Fruit fly (Drosophila melanogaster) whole organism, embryonic: ENCODE measurements around the gene CG13033.

Source experiments
- Antp ChIP-seq: fragments of 200-800 bp; sonication (Bioruptor generic); optimal IDR thresholded peaks from 3 replicates; lab custom pipeline; 2016; ENCODE audit warnings: missing biosample characterization, missing genetic modification characterization
- Bdp1 ChIP-seq: fragments of 200-800 bp; sonication (Bioruptor generic); optimal IDR thresholded peaks from 3 replicates; lab custom pipeline; 2016; ENCODE audit warnings: missing biosample characterization, missing genetic modification characterization
- CG10462 ChIP-seq: fragments of 200-800 bp; sonication (Bioruptor generic); optimal IDR thresholded peaks from 2 replicates; lab custom pipeline; 2016; ENCODE audit warnings: missing biosample characterization, missing genetic modification characterization
- CG11695 ChIP-seq: fragments of 200-800 bp; sonication (Bioruptor generic); IDR thresholded peaks from 3 replicates; pipeline ENCODE4 v1.3.6; 2022; ENCODE audit warnings: missing biosample characterization, missing genetic modification characterization
- CG12299 ChIP-seq: fragments of 200-800 bp; sonication (Bioruptor generic); optimal IDR thresholded peaks from 2 replicates; lab custom pipeline; 2018; ENCODE audit warnings: missing biosample characterization, mild to moderate bottlenecking, missing genetic modification characterization
- CG13123 ChIP-seq: fragments of 200-800 bp; sonication (Bioruptor generic); optimal IDR thresholded peaks from 2 replicates; lab custom pipeline; 2016; ENCODE audit warnings: missing biosample characterization, missing genetic modification characterization
- CG15011 ChIP-seq: fragments of 200-800 bp; sonication (Bioruptor generic); optimal IDR thresholded peaks from 3 replicates; lab custom pipeline; 2018; ENCODE audit warnings: missing biosample characterization, mild to moderate bottlenecking, missing genetic modification characterization
- CG15601 ChIP-seq: fragments of 200-800 bp; sonication (Bioruptor generic); optimal IDR thresholded peaks from 3 replicates; lab custom pipeline; 2019; ENCODE audit warnings: missing biosample characterization, mild to moderate bottlenecking, missing genetic modification characterization, moderate library complexity
- CG17186 ChIP-seq: fragments of 200-800 bp; sonication (Bioruptor generic); optimal IDR thresholded peaks from 3 replicates; lab custom pipeline; 2017; ENCODE audit warnings: missing biosample characterization, missing genetic modification reagents, missing genetic modification characterization
- CG17612 ChIP-seq: fragments of 200-800 bp; sonication (Bioruptor generic); IDR thresholded peaks from 2 replicates; pipeline ENCODE4 v1.3.6; 2022; ENCODE audit warnings: missing biosample characterization, missing genetic modification characterization
- CG18764 ChIP-seq: fragments of 200-800 bp; sonication (Bioruptor generic); optimal IDR thresholded peaks from 3 replicates; lab custom pipeline; 2016; ENCODE audit warnings: missing biosample characterization, missing genetic modification characterization
- CG2120 ChIP-seq: fragments of 200-800 bp; sonication (Bioruptor generic); optimal IDR thresholded peaks from 3 replicates; lab custom pipeline; 2016; ENCODE audit warnings: missing biosample characterization, missing genetic modification characterization
- CG31365 ChIP-seq: fragments of 200-800 bp; sonication (Bioruptor generic); optimal IDR thresholded peaks from 2 replicates; lab custom pipeline; 2018; ENCODE audit warnings: missing biosample characterization, mild to moderate bottlenecking, missing genetic modification characterization
- CG31388 ChIP-seq: fragments of 200-800 bp; sonication (Bioruptor generic); optimal IDR thresholded peaks from 2 replicates; lab custom pipeline; 2016; ENCODE audit warnings: missing biosample characterization, missing genetic modification characterization
- CG3281 ChIP-seq: fragments of 200-800 bp; sonication (Bioruptor generic); optimal IDR thresholded peaks from 3 replicates; lab custom pipeline; 2017; ENCODE audit warnings: missing biosample characterization, mild to moderate bottlenecking, missing genetic modification characterization
- CG33557 ChIP-seq: fragments of 200-800 bp; sonication (Bioruptor generic); optimal IDR thresholded peaks from 2 replicates; lab custom pipeline; 2019; ENCODE audit warnings: missing biosample characterization, mild to moderate bottlenecking, missing genetic modification characterization, moderate library complexity
- CG4404 ChIP-seq: fragments of 200-800 bp; sonication (Bioruptor generic); IDR thresholded peaks from 2 replicates; pipeline ENCODE4 v1.3.6; 2022; ENCODE audit warnings: missing biosample characterization, missing genetic modification characterization
- CG6654 ChIP-seq: fragments of 200-800 bp; sonication (Bioruptor generic); optimal IDR thresholded peaks from 2 replicates; lab custom pipeline; 2017; ENCODE audit warnings: missing biosample characterization, mild to moderate bottlenecking, missing genetic modification characterization
- CG8290 ChIP-seq, 3 experiments: fragments of 200-800 bp; sonication (Bioruptor generic); optimal IDR thresholded peaks; 2 replicates each; lab custom pipeline; 2016 to 2019; ENCODE audit warnings: missing biosample characterization in 3 of 3, missing genetic modification characterization in 3 of 3, mild to moderate bottlenecking in 2 of 3, moderate library complexity in 1 of 3
- CG9727 ChIP-seq: fragments of 200-800 bp; sonication (Bioruptor generic); optimal IDR thresholded peaks from 3 replicates; lab custom pipeline; 2017; ENCODE audit warnings: missing biosample characterization, mild to moderate bottlenecking, missing genetic modification characterization
- CG9876 ChIP-seq: fragments of 200-800 bp; sonication (Bioruptor generic); optimal IDR thresholded peaks from 2 replicates; lab custom pipeline; 2016; ENCODE audit warnings: missing biosample characterization, missing genetic modification characterization
- CG9932 ChIP-seq: fragments of 200-800 bp; sonication (Bioruptor generic); IDR thresholded peaks from 2 replicates; pipeline ENCODE4 v1.3.6; 2022; ENCODE audit warnings: missing biosample characterization, missing genetic modification characterization
- Dbx ChIP-seq: fragments of 200-800 bp; sonication (Bioruptor generic); IDR thresholded peaks from 3 replicates; pipeline ENCODE4 v1.3.6; 2022; ENCODE audit warnings: missing biosample characterization, missing genetic modification characterization
- Dref ChIP-seq: fragments of 200-800 bp; sonication (Bioruptor generic); IDR thresholded peaks from 2 replicates; pipeline ENCODE4 v1.3.6; 2022; ENCODE audit warnings: missing biosample characterization, missing genetic modification characterization
- Drgx ChIP-seq: fragments of 200-800 bp; sonication (Bioruptor generic); IDR thresholded peaks from 2 replicates; pipeline ENCODE4 v1.3.6; 2022; ENCODE audit warnings: missing biosample characterization, missing genetic modification characterization
- ERR ChIP-seq: fragments of 200-800 bp; sonication (Bioruptor generic); optimal IDR thresholded peaks from 2 replicates; lab custom pipeline; 2016; ENCODE audit warnings: missing biosample characterization, missing genetic modification characterization
- Gug ChIP-seq: fragments of 200-800 bp; sonication (Bioruptor generic); IDR thresholded peaks from 4 replicates; pipeline ENCODE4 v1.3.6; 2022; ENCODE audit warnings: missing biosample characterization, missing genetic modification characterization
- HmgD ChIP-seq: fragments of 200-800 bp; sonication (Bioruptor generic); optimal IDR thresholded peaks from 3 replicates; lab custom pipeline; 2016; ENCODE audit warnings: missing biosample characterization, missing genetic modification characterization
- Hr51 ChIP-seq, 2 experiments: fragments of 200-800 bp; sonication (Bioruptor generic); optimal IDR thresholded peaks; 2 replicates in 1 of 2; 3 replicates in 1 of 2; lab custom pipeline; 2016 to 2018; ENCODE audit warnings: missing biosample characterization in 2 of 2, missing genetic modification characterization in 2 of 2, mild to moderate bottlenecking in 1 of 2, moderate library complexity in 1 of 2
- Hr78 ChIP-seq, 2 experiments: fragments of 200-800 bp in 1 of 2; fragments of >200 bp in 1 of 2; sonication (Bioruptor generic) in 1 of 2; optimal IDR thresholded peaks; 2 replicates each; lab custom pipeline; 2017 to 2019; ENCODE audit warnings: missing biosample characterization in 2 of 2, missing genetic modification characterization in 2 of 2, mild to moderate bottlenecking in 1 of 2, moderate library complexity in 1 of 2
- Mad ChIP-seq: fragments of 200-800 bp; sonication (Bioruptor generic); optimal IDR thresholded peaks from 2 replicates; lab custom pipeline; 2016; ENCODE audit warnings: missing biosample characterization, missing genetic modification characterization
- Myb ChIP-seq: fragments of 200-800 bp; sonication (Bioruptor generic); optimal IDR thresholded peaks from 2 replicates; lab custom pipeline; 2016; ENCODE audit warnings: missing biosample characterization, missing genetic modification characterization
- NC2α ChIP-seq: fragments of 200-800 bp; sonication (Bioruptor generic); optimal IDR thresholded peaks from 2 replicates; lab custom pipeline; 2016; ENCODE audit warnings: missing biosample characterization, missing genetic modification characterization
- Oli ChIP-seq: fragments of 200-800 bp; sonication (Bioruptor generic); optimal IDR thresholded peaks from 2 replicates; lab custom pipeline; 2018; ENCODE audit warnings: missing biosample characterization, mild to moderate bottlenecking, missing genetic modification characterization, moderate library complexity
- PHDP ChIP-seq: fragments of 200-800 bp; sonication (Bioruptor generic); optimal IDR thresholded peaks from 3 replicates; lab custom pipeline; 2018; ENCODE audit warnings: missing biosample characterization, mild to moderate bottlenecking, missing genetic modification characterization, moderate library complexity
- Poxn ChIP-seq: fragments of 200-800 bp; sonication (Bioruptor generic); IDR thresholded peaks from 2 replicates; pipeline ENCODE4 v1.3.6; 2022; ENCODE audit warnings: missing biosample characterization, missing genetic modification characterization
- Sox100B ChIP-seq: fragments of 200-800 bp; sonication (Bioruptor generic); optimal IDR thresholded peaks from 3 replicates; lab custom pipeline; 2018; ENCODE audit warnings: missing biosample characterization, mild to moderate bottlenecking, missing genetic modification characterization
- ash1 ChIP-seq: fragments of 200-800 bp; sonication (Bioruptor generic); optimal IDR thresholded peaks from 2 replicates; lab custom pipeline; 2018; ENCODE audit warnings: missing biosample characterization, mild to moderate bottlenecking, missing genetic modification characterization
- cwo ChIP-seq: fragments of 200-800 bp; sonication (Bioruptor generic); optimal IDR thresholded peaks from 3 replicates; lab custom pipeline; 2017; ENCODE audit warnings: missing biosample characterization, missing genetic modification characterization, mild to moderate bottlenecking, moderate library complexity, missing genetic modification reagents
- dm ChIP-seq: fragments of 200-800 bp; sonication (Bioruptor generic); optimal IDR thresholded peaks from 3 replicates; lab custom pipeline; 2016; ENCODE audit warnings: missing biosample characterization, missing genetic modification characterization
- eve ChIP-seq, 2 experiments: fragments of >200 bp; optimal IDR thresholded peaks; 2 replicates each; lab custom pipeline; 2017; ENCODE audit warnings: missing biosample characterization in 2 of 2, missing genetic modification characterization in 2 of 2
- fd102C ChIP-seq: fragments of 200-800 bp; sonication (Bioruptor generic); optimal IDR thresholded peaks from 2 replicates; lab custom pipeline; 2018; ENCODE audit warnings: missing biosample characterization, mild to moderate bottlenecking, missing genetic modification characterization, moderate library complexity
- nau ChIP-seq: fragments of 200-800 bp; sonication (Bioruptor generic); optimal IDR thresholded peaks from 3 replicates; lab custom pipeline; 2017; ENCODE audit warnings: missing biosample characterization, mild to moderate bottlenecking, missing genetic modification characterization, missing genetic modification reagents
- nom ChIP-seq: fragments of 200-800 bp; sonication (Bioruptor generic); optimal IDR thresholded peaks from 2 replicates; lab custom pipeline; 2017; ENCODE audit warnings: missing biosample characterization, missing genetic modification characterization, mild to moderate bottlenecking, moderate library complexity, missing genetic modification reagents
- oc ChIP-seq: fragments of 200-800 bp; sonication (Bioruptor generic); optimal IDR thresholded peaks from 2 replicates; lab custom pipeline; 2018; ENCODE audit warnings: missing biosample characterization, mild to moderate bottlenecking, missing genetic modification characterization, moderate library complexity
- pros ChIP-seq: fragments of 200-800 bp; sonication (Bioruptor generic); optimal IDR thresholded peaks from 3 replicates; lab custom pipeline; 2019; ENCODE audit warnings: missing biosample characterization, mild to moderate bottlenecking, missing genetic modification characterization, moderate library complexity
- sob ChIP-seq: fragments of 200-800 bp; sonication (Bioruptor generic); IDR thresholded peaks from 2 replicates; pipeline ENCODE4 v1.3.6; 2022; ENCODE audit warnings: missing biosample characterization, missing genetic modification characterization
- tgo ChIP-seq: fragments of 200-800 bp; sonication (Bioruptor generic); IDR thresholded peaks from 3 replicates; pipeline ENCODE4 v1.3.6; 2022; ENCODE audit warnings: missing biosample characterization, missing genetic modification characterization
- zfh2 ChIP-seq: fragments of 200-800 bp; sonication (Bioruptor generic); optimal IDR thresholded peaks from 2 replicates; lab custom pipeline; 2016; ENCODE audit warnings: missing biosample characterization, missing genetic modification characterization

The CG13033 gene

DNA sequence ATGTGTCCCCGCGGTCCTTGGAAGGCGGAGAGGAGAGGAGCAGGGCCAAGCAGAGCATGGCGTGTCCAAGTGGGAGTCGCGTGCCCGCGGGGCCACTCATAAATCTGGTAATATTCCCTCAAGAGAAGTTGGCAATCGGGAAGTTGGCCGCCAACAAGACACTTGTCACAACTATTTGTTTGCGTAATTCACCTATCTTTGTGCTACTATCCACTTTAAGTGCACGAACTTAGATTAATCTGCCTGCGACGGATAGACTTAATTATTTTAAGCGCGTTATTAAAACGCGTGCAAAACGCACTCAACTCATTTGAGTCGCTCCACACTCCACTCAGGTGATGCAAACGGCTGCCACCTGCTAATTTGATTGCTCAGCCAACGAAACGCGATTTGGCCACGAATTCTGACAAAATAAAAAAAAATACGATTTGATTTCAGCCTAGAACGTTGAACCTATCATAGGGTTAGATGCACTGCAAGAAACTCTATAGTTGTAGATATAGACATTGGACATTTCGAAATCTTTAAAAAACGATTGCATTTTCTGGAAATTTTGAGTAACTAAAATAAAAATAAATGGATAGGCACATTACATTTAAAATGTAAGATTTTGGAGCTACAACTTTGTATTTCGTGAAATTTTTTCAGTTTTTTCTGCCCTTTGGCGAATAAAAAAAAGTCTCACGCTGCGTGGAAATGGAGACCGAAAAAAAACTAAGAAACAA is 25.7 kb upstream of the CG13033 start (continued):
- peak; percentile 74 for TF ChIP-seq Dbx (GFP tag; lab: Robert Waterston, UW)
- TF ChIP-seq Hr51 (GFP tag; optimal IDR thresholded peaks at IDR 0.05; lab: Kevin White, UChicago), result peak; percentile 33 to 65
- no peak for TF ChIP-seq CG9876 (GFP tag; lab: Kevin White, UChicago)
- peak; percentile 51 for TF ChIP-seq CG12299 (tag; lab: Kevin White, UChicago)
- TF ChIP-seq Oli, result peak; percentile 47
- TF ChIP-seq dm (GFP tag; lab: Kevin White, UChicago), result no peak
- TF ChIP-seq HmgD (GFP tag; lab: Kevin White, UChicago), result no peak
- no peak for TF ChIP-seq NC2α (GFP tag; lab: Kevin White, UChicago)
- TF ChIP-seq CG18764, result peak; percentile 28
- no peak for TF ChIP-seq CG17186 (GFP tag; lab: Kevin White, UChicago)
- no peak for TF ChIP-seq CG31388 (GFP tag; lab: Kevin White, UChicago)
- TF ChIP-seq CG13123 (GFP tag; lab: Kevin White, UChicago), result no peak
- no peak for TF ChIP-seq Gug (GFP tag; lab: Robert Waterston, UW)
- no peak for TF ChIP-seq Bdp1 (GFP tag; lab: Kevin White, UChicago)
- peak; percentile 70 for TF ChIP-seq sob (GFP tag; lab: Robert Waterston, UW)
- TF ChIP-seq CG8290 (GFP tag; optimal IDR thresholded peaks at IDR 0.05; lab: Kevin White, UChicago), result no peak
- TF ChIP-seq CG8290 (tag; optimal IDR thresholded peaks at IDR 0.05; lab: Kevin White, UChicago), result no peak
- TF ChIP-seq CG15011 (GFP tag; lab: Kevin White, UChicago), result peak; percentile 12
- TF ChIP-seq CG33557, result no peak
- peak; percentile 24 for TF ChIP-seq Myb
- peak; percentile 65 for TF ChIP-seq PHDP (tag; lab: Kevin White, UChicago)
- TF ChIP-seq oc (tag; lab: Kevin White, UChicago), result no peak
- TF ChIP-seq CG11695 (GFP tag; lab: Robert Waterston, UW), result peak; percentile 57; the same call in 2 of the 3 replicates
- peak; percentile 30; the same call in 1 of the 2 replicates for TF ChIP-seq CG4404 (GFP tag; lab: Robert Waterston, UW)
- TF ChIP-seq Sox100B (GFP tag; lab: Kevin White, UChicago), result peak; percentile 38
- peak; percentile 61 for TF ChIP-seq CG3281
- no peak for TF ChIP-seq CG17612 (GFP tag; lab: Robert Waterston, UW)
- no peak for TF ChIP-seq Antp (GFP tag; lab: Kevin White, UChicago)
- TF ChIP-seq nom (GFP tag; lab: Kevin White, UChicago), result no peak
- TF ChIP-seq Mad (GFP tag; lab: Kevin White, UChicago), result no peak
- TF ChIP-seq CG10462, result no peak
- TF ChIP-seq CG2120 (GFP tag; lab: Kevin White, UChicago), result peak; percentile 82
- TF ChIP-seq CG9932 (GFP tag; lab: Robert Waterston, UW), result peak; percentile 57
- TF ChIP-seq nau, result peak; percentile 22
- peak; percentile 26 for TF ChIP-seq zfh2 (GFP tag; lab: Kevin White, UChicago)
- TF ChIP-seq Hr78 (GFP tag; optimal IDR thresholded peaks at IDR 0.05; lab: Kevin White, UChicago), result no peak
- no peak for TF ChIP-seq pros (GFP tag; lab: Kevin White, UChicago)
- TF ChIP-seq Drgx, result peak; percentile 36; the same call in 1 of the 2 replicates
- no peak for TF ChIP-seq fd102C (GFP tag; lab: Kevin White, UChicago)
- no peak for TF ChIP-seq CG31365 (tag; lab: Kevin White, UChicago)
- TF ChIP-seq ash1 (GFP tag; lab: Kevin White, UChicago), result no peak
- no peak for TF ChIP-seq ERR (GFP tag; lab: Kevin White, UChicago)
- no peak for TF ChIP-seq CG15601 (tag; lab: Kevin White, UChicago)
- TF ChIP-seq tgo (GFP tag; lab: Robert Waterston, UW), result peak; percentile 53; the same call in 2 of the 3 replicates
- peak; percentile 29 for TF ChIP-seq cwo (GFP tag; lab: Kevin White, UChicago)
- no peak for TF ChIP-seq Dref (GFP tag; lab: Robert Waterston, UW)
- peak in 1 of 2 experiments; percentile 45 for TF ChIP-seq eve (GFP tag; optimal IDR thresholded peaks at IDR 0.05; lab: Kevin White, UChicago)
- no peak for TF ChIP-seq CG6654 (GFP tag; lab: Kevin White, UChicago)
- TF ChIP-seq Poxn (GFP tag; lab: Robert Waterston, UW), result no peak
- TF ChIP-seq CG9727, result peak; percentile 18
